Fruit fly (Drosophila melanogaster) whole organism, embryonic: ENCODE results near the gene Oatp30B.
A peak's percentile ranks its signal among the peaks of the same experiment; 100 is the strongest.

Experiments used
- Bgb ChIP-seq: fragments of 200-800 bp; sonication (Bioruptor generic); IDR thresholded peaks from 2 replicates; pipeline ENCODE4 v1.3.6; 2022; ENCODE audit warnings: missing biosample characterization, missing genetic modification characterization; ENCODE audit not compliant: partially characterized antibody
- CG10267 ChIP-seq: fragments of 200-800 bp; sonication (Bioruptor generic); optimal IDR thresholded peaks from 2 replicates; lab custom pipeline; 2018; ENCODE audit warnings: missing biosample characterization, mild to moderate bottlenecking, missing genetic modification characterization, moderate library complexity
- CG10462 ChIP-seq: fragments of 200-800 bp; sonication (Bioruptor generic); optimal IDR thresholded peaks from 2 replicates; lab custom pipeline; 2016; ENCODE audit warnings: missing biosample characterization, missing genetic modification characterization
- CG10654 ChIP-seq: fragments of 200-800 bp; sonication (Bioruptor generic); optimal IDR thresholded peaks from 2 replicates; lab custom pipeline; 2016; ENCODE audit warnings: missing biosample characterization, missing genetic modification characterization
- CG15696 ChIP-seq: fragments of 200-800 bp; sonication (Bioruptor generic); optimal IDR thresholded peaks from 2 replicates; lab custom pipeline; 2019; ENCODE audit warnings: missing biosample characterization, mild to moderate bottlenecking, missing genetic modification characterization, moderate library complexity
- CG17568 ChIP-seq: fragments of 200-800 bp; sonication (Bioruptor generic); optimal IDR thresholded peaks from 2 replicates; lab custom pipeline; 2018; ENCODE audit warnings: missing biosample characterization, mild to moderate bottlenecking, missing genetic modification characterization, moderate library complexity
- CG18764 ChIP-seq: fragments of 200-800 bp; sonication (Bioruptor generic); optimal IDR thresholded peaks from 3 replicates; lab custom pipeline; 2016; ENCODE audit warnings: missing biosample characterization, missing genetic modification characterization
- CG2116 ChIP-seq: fragments of 200-800 bp; sonication (Bioruptor generic); optimal IDR thresholded peaks from 3 replicates; lab custom pipeline; 2018; ENCODE audit warnings: missing biosample characterization, mild to moderate bottlenecking, missing genetic modification characterization
- CG2875 ChIP-seq: fragments of 200-800 bp; sonication (Bioruptor generic); optimal IDR thresholded peaks from 2 replicates; lab custom pipeline; 2017; ENCODE audit warnings: missing biosample characterization, mild to moderate bottlenecking, missing genetic modification characterization, missing genetic modification reagents
- CG31365 ChIP-seq: fragments of 200-800 bp; sonication (Bioruptor generic); optimal IDR thresholded peaks from 2 replicates; lab custom pipeline; 2018; ENCODE audit warnings: missing biosample characterization, mild to moderate bottlenecking, missing genetic modification characterization
- CG3281 ChIP-seq: fragments of 200-800 bp; sonication (Bioruptor generic); optimal IDR thresholded peaks from 3 replicates; lab custom pipeline; 2017; ENCODE audit warnings: missing biosample characterization, mild to moderate bottlenecking, missing genetic modification characterization
- CG34376 ChIP-seq: fragments of 200-800 bp; sonication (Bioruptor generic); optimal IDR thresholded peaks from 2 replicates; lab custom pipeline; 2018; ENCODE audit warnings: missing biosample characterization, mild to moderate bottlenecking, missing genetic modification characterization
- CG34422 ChIP-seq: fragments of 200-800 bp; sonication (Bioruptor generic); IDR thresholded peaks from 3 replicates; pipeline ENCODE4 v1.3.6; 2022; ENCODE audit warnings: missing biosample characterization, missing genetic modification characterization
- CG4707 ChIP-seq: fragments of 200-800 bp; sonication (Bioruptor generic); optimal IDR thresholded peaks from 2 replicates; lab custom pipeline; 2018; ENCODE audit warnings: missing biosample characterization, mild to moderate bottlenecking, missing genetic modification characterization, moderate library complexity
- CG7928 ChIP-seq: fragments of 200-800 bp; sonication (Bioruptor generic); optimal IDR thresholded peaks from 2 replicates; lab custom pipeline; 2017; ENCODE audit warnings: missing biosample characterization, mild to moderate bottlenecking, missing genetic modification characterization
- CG8765 ChIP-seq: fragments of 200-800 bp; sonication (Bioruptor generic); IDR thresholded peaks from 2 replicates; pipeline ENCODE4 v1.3.6; 2022; ENCODE audit warnings: missing biosample characterization, missing genetic modification characterization
- CG9215 ChIP-seq: fragments of 200-800 bp; sonication (Bioruptor generic); IDR thresholded peaks from 2 replicates; pipeline ENCODE4 v1.3.6; 2022; ENCODE audit warnings: missing biosample characterization, missing genetic modification characterization
- Dip3 ChIP-seq: fragments of 200-800 bp; sonication (Bioruptor generic); optimal IDR thresholded peaks from 3 replicates; lab custom pipeline; 2016; ENCODE audit warnings: missing biosample characterization, missing genetic modification characterization
- E2f1 ChIP-seq: fragments of 200-800 bp; sonication (Bioruptor generic); IDR thresholded peaks from 2 replicates; pipeline ENCODE4 v1.3.6; 2022; ENCODE audit warnings: missing biosample characterization, missing genetic modification characterization
- GATAe ChIP-seq: fragments of 200-800 bp; sonication (Bioruptor generic); conservative IDR thresholded peaks from 2 replicates; pipeline ENCODE4 v1.3.6; 2022; ENCODE audit warnings: missing biosample characterization, missing genetic modification characterization
- Gug ChIP-seq: fragments of 200-800 bp; sonication (Bioruptor generic); IDR thresholded peaks from 4 replicates; pipeline ENCODE4 v1.3.6; 2022; ENCODE audit warnings: missing biosample characterization, missing genetic modification characterization
- Hsf ChIP-seq: fragments of 200-800 bp; sonication (Bioruptor generic); optimal IDR thresholded peaks from 3 replicates; lab custom pipeline; 2016; ENCODE audit warnings: missing biosample characterization, missing genetic modification characterization
- MESR4 ChIP-seq: fragments of 200-800 bp; sonication (Bioruptor generic); optimal IDR thresholded peaks from 2 replicates; lab custom pipeline; 2018; ENCODE audit warnings: missing biosample characterization, mild to moderate bottlenecking, missing genetic modification characterization, moderate library complexity
- Med ChIP-seq: fragments of 200-800 bp; sonication (Bioruptor generic); peaks from one replicate; lab custom pipeline; 2016; ENCODE audit warnings: missing biosample characterization, missing genetic modification characterization, mild to moderate bottlenecking, inconsistent platforms, moderate library complexity
- NK7.1 ChIP-seq: fragments of 200-800 bp; sonication (Bioruptor generic); optimal IDR thresholded peaks from 3 replicates; lab custom pipeline; 2016; ENCODE audit warnings: missing biosample characterization, missing genetic modification characterization
- Nf-YB ChIP-seq: fragments of 200-800 bp; sonication (Bioruptor generic); optimal IDR thresholded peaks from 3 replicates; lab custom pipeline; 2019; ENCODE audit warnings: missing biosample characterization, mild to moderate bottlenecking, missing genetic modification characterization, moderate library complexity
- PHDP ChIP-seq: fragments of 200-800 bp; sonication (Bioruptor generic); optimal IDR thresholded peaks from 3 replicates; lab custom pipeline; 2018; ENCODE audit warnings: missing biosample characterization, mild to moderate bottlenecking, missing genetic modification characterization, moderate library complexity
- Sox100B ChIP-seq: fragments of 200-800 bp; sonication (Bioruptor generic); optimal IDR thresholded peaks from 3 replicates; lab custom pipeline; 2018; ENCODE audit warnings: missing biosample characterization, mild to moderate bottlenecking, missing genetic modification characterization
- Vsx1 ChIP-seq: fragments of 200-800 bp; sonication (Bioruptor generic); optimal IDR thresholded peaks from 2 replicates; lab custom pipeline; 2017; ENCODE audit warnings: missing biosample characterization, mild to moderate bottlenecking, missing genetic modification characterization, missing genetic modification reagents
- Xbp1 ChIP-seq: fragments of 200-800 bp; sonication (Bioruptor generic); optimal IDR thresholded peaks from 3 replicates; lab custom pipeline; 2016; ENCODE audit warnings: missing biosample characterization, mild to moderate bottlenecking, missing genetic modification characterization
- bsh ChIP-seq, 2 experiments: fragments of 200-800 bp; sonication (Bioruptor generic); optimal IDR thresholded peaks; 2 replicates each; lab custom pipeline; 2017 to 2018; ENCODE audit warnings: mild to moderate bottlenecking in 2 of 2, missing biosample characterization in 2 of 2, missing genetic modification characterization in 2 of 2, moderate library complexity in 1 of 2
- cwo ChIP-seq: fragments of 200-800 bp; sonication (Bioruptor generic); optimal IDR thresholded peaks from 3 replicates; lab custom pipeline; 2017; ENCODE audit warnings: missing biosample characterization, missing genetic modification characterization, mild to moderate bottlenecking, moderate library complexity, missing genetic modification reagents
- en ChIP-seq: fragments of 200-800 bp; sonication (Bioruptor generic); optimal IDR thresholded peaks from 2 replicates; lab custom pipeline; 2016; ENCODE audit warnings: missing biosample characterization, missing genetic modification characterization
- fd102C ChIP-seq: fragments of 200-800 bp; sonication (Bioruptor generic); optimal IDR thresholded peaks from 2 replicates; lab custom pipeline; 2018; ENCODE audit warnings: missing biosample characterization, mild to moderate bottlenecking, missing genetic modification characterization, moderate library complexity
- kay ChIP-seq: fragments of 200-800 bp; sonication (Bioruptor generic); optimal IDR thresholded peaks from 2 replicates; lab custom pipeline; 2016; ENCODE audit warnings: missing biosample characterization, missing genetic modification characterization
- lmd ChIP-seq: fragments of 200-800 bp; sonication (Bioruptor generic); IDR thresholded peaks from 2 replicates; pipeline ENCODE4 v1.3.6; 2022; ENCODE audit warnings: missing biosample characterization, missing genetic modification characterization
- maf-S ChIP-seq: fragments of 200-800 bp; sonication (Bioruptor generic); optimal IDR thresholded peaks from 2 replicates; lab custom pipeline; 2016; ENCODE audit warnings: missing biosample characterization, missing genetic modification characterization
- mirr ChIP-seq: fragments of 200-800 bp; sonication (Bioruptor generic); optimal IDR thresholded peaks from 3 replicates; lab custom pipeline; 2018; ENCODE audit warnings: missing biosample characterization, mild to moderate bottlenecking, missing genetic modification characterization
- nau ChIP-seq: fragments of 200-800 bp; sonication (Bioruptor generic); optimal IDR thresholded peaks from 3 replicates; lab custom pipeline; 2017; ENCODE audit warnings: missing biosample characterization, mild to moderate bottlenecking, missing genetic modification characterization, missing genetic modification reagents
- otp ChIP-seq: fragments of 200-800 bp; sonication (Bioruptor generic); IDR thresholded peaks from 3 replicates; pipeline ENCODE4, ENCODE4 v1.3.6; 2022; ENCODE audit warnings: missing biosample characterization, missing genetic modification characterization
- pan ChIP-seq, 4 experiments: fragments of >200 bp in 3 of 4; fragments of 200-800 bp in 1 of 4; sonication (Bioruptor generic) in 1 of 4; optimal IDR thresholded peaks in 3 of 4; IDR thresholded peaks in 1 of 4; 2 replicates each; pipeline versions ENCODE4 v1.3.6 to Lab custom; 2017 to 2022; ENCODE audit warnings: missing biosample characterization in 2 of 4, missing genetic modification characterization in 2 of 4, mixed read lengths in 1 of 4
- sc ChIP-seq, 3 experiments: fragments of >200 bp in 2 of 3; fragments of 200-800 bp in 1 of 3; sonication (Bioruptor generic) in 1 of 3; optimal IDR thresholded peaks; 2 replicates in 2 of 3; 3 replicates in 1 of 3; lab custom pipeline; 2017; ENCODE audit warnings: mild to moderate bottlenecking in 1 of 3, missing biosample characterization in 1 of 3, missing genetic modification characterization in 1 of 3, missing genetic modification reagents in 1 of 3
- scrt ChIP-seq: fragments of 200-800 bp; sonication (Bioruptor generic); optimal IDR thresholded peaks from 2 replicates; lab custom pipeline; 2018; ENCODE audit warnings: missing biosample characterization, mild to moderate bottlenecking, missing genetic modification characterization, moderate library complexity
- seq ChIP-seq: fragments of 200-800 bp; sonication (Bioruptor generic); IDR thresholded peaks from 2 replicates; pipeline ENCODE4 v1.3.6; 2022; ENCODE audit warnings: missing biosample characterization, missing genetic modification characterization
- sisA ChIP-seq: fragments of 200-800 bp; sonication (Bioruptor generic); IDR thresholded peaks from 2 replicates; pipeline ENCODE4 v1.3.6; 2022; ENCODE audit warnings: missing biosample characterization, missing genetic modification characterization
- stc ChIP-seq: fragments of 200-800 bp; sonication (Bioruptor generic); IDR thresholded peaks from 2 replicates; pipeline ENCODE4 v1.3.6; 2022; ENCODE audit warnings: missing biosample characterization, missing genetic modification characterization
- tgo ChIP-seq: fragments of 200-800 bp; sonication (Bioruptor generic); IDR thresholded peaks from 3 replicates; pipeline ENCODE4 v1.3.6; 2022; ENCODE audit warnings: missing biosample characterization, missing genetic modification characterization
- unpg ChIP-seq: fragments of 200-800 bp; sonication (Bioruptor generic); optimal IDR thresholded peaks from 3 replicates; lab custom pipeline; 2018; ENCODE audit warnings: missing biosample characterization, mild to moderate bottlenecking, missing genetic modification characterization, moderate library complexity
- zen ChIP-seq: fragments of 200-800 bp; sonication (Bioruptor generic); optimal IDR thresholded peaks from 3 replicates; lab custom pipeline; 2018; ENCODE audit warnings: missing biosample characterization, mild to moderate bottlenecking, missing genetic modification characterization, moderate library complexity

Oatp30B gene

DNA sequence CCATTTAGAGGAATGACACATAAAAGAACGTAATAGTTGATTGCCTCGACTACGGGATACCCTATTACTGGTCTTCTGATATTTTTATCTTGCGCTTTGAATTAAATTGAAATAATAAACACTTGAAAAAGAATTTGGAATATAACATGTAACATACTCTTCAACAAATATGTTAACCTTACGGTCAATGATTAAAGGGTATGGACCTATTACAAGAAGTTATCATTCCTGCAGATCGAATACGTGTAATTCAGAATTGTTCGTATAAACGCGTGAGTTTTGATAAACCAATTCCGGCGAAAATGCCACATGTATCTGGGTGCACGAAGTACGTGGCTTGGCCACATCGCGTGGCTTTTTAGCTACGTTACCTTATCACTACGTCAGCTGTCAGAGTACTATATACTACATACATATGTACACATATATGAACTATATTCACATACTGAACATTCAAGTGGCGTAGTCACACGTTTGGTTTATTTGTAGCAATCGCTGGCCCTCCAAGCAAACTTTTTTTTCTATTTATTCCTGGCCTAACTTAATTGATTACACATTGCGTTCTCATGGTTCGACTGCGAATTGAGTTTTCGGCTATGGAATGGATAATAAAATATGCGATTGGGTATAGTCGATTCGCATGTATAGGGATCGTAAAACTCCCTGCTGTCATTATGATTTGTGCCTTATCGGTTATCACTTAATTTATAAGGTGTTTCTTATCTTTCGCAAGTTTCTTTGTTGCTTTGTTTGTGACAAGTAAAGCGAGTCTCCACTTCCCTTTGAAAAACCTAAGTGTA is 22.6 kb upstream of the Oatp30B start (continued):
- TF ChIP-seq kay (GFP tag; lab: Kevin White, UChicago) (peak; percentile 83), tgo (GFP tag; lab: Robert Waterston, UW) (peak; percentile 75), otp (peak; percentile 53; the same call in 1 of the 3 replicates), CG4707 (no peak), Gug (GFP tag; lab: Robert Waterston, UW) (peak; percentile 42; the same call in 1 of the 4 replicates), maf-S (GFP tag; lab: Kevin White, UChicago) (peak; percentile 58), seq (GFP tag; lab: Robert Waterston, UW) (0 out of 2 replicates have a peak, but pooled peaks have one; percentile 40), Bgb (GFP tag; lab: Robert Waterston, UW) (no peak), nau (GFP tag; lab: Kevin White, UChicago) (peak; percentile 18), CG2875 (GFP tag; lab: Kevin White, UChicago) (no peak), cwo (GFP tag; lab: Kevin White, UChicago) (peak; percentile 88), fd102C (GFP tag; lab: Kevin White, UChicago) (no peak), sc (optimal IDR thresholded peaks at IDR 0.05; lab: Kevin White, UChicago) (no peak), sc (GFP tag; optimal IDR thresholded peaks at IDR 0.05; lab: Kevin White, UChicago) (peak; percentile 24), CG10654 (peak; percentile 64), en (peak; percentile 56), Xbp1 (peak; percentile 51), NK7.1 (GFP tag; lab: Kevin White, UChicago) (peak; percentile 41), Dip3 (GFP tag; lab: Kevin White, UChicago) (peak; percentile 72), zen (peak; percentile 27), Vsx1 (GFP tag; lab: Kevin White, UChicago) (no peak), GATAe (no peak; the same call in none of the 2 replicates), CG7928 (no peak), Nf-YB (peak; percentile 27), CG8765 (GFP tag; lab: Robert Waterston, UW) (no peak), scrt (GFP tag; lab: Kevin White, UChicago) (peak; percentile 20), CG34422 (GFP tag; lab: Robert Waterston, UW) (peak; percentile 62; the same call in 1 of the 3 replicates), stc (GFP tag; lab: Robert Waterston, UW) (peak; percentile 71), sisA (GFP tag; lab: Robert Waterston, UW) (peak; percentile 34), Sox100B (GFP tag; lab: Kevin White, UChicago) (peak; percentile 49), E2f1 (GFP tag; lab: Robert Waterston, UW) (peak; percentile 63), pan (optimal IDR thresholded peaks at IDR 0.05; lab: Kevin White, UChicago) (no peak), pan (GFP tag; optimal IDR thresholded peaks at IDR 0.05 in 1 of 2, IDR thresholded peaks at IDR 0.05 in 1 of 2) (peak in 1 of 2 experiments; percentile 79), Hsf (peak; percentile 63), unpg (peak; percentile 46), PHDP (peak; percentile 57), CG18764 (GFP tag; lab: Kevin White, UChicago) (peak; percentile 27), CG3281 (peak; percentile 74)

DNA sequence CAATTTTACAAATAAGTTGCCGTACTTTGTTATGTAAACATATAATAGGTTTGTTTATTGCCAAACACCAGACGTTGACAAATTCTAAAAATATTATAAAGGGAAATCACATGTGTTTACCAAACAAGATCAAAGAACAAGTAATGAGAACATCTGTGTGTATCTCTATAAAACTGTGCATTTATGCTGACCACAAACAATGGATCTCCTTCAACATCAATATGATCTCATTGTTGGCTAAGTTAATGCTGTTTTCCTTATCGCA is 22.1 kb upstream of the Oatp30B start:
- no peak for TF ChIP-seq CG31365 (tag; lab: Kevin White, UChicago)
- TF ChIP-seq CG17568, result peak; percentile 37
- TF ChIP-seq CG15696 (tag; lab: Kevin White, UChicago), result no peak
- TF ChIP-seq CG10462 (GFP tag; lab: Kevin White, UChicago), result no peak
- TF ChIP-seq CG2116 (GFP tag; lab: Kevin White, UChicago), result peak; percentile 5
- TF ChIP-seq CG34376 (GFP tag; lab: Kevin White, UChicago), result no peak
- peak in 1 of 2 experiments; percentile 27 for TF ChIP-seq bsh (GFP tag; optimal IDR thresholded peaks at IDR 0.05; lab: Kevin White, UChicago)
- TF ChIP-seq CG9215 (GFP tag; lab: Robert Waterston, UW), result no peak
- peak; percentile 12 for TF ChIP-seq Med
- TF ChIP-seq mirr (GFP tag; lab: Kevin White, UChicago), result no peak
- no peak for TF ChIP-seq sc (optimal IDR thresholded peaks at IDR 0.05; lab: Kevin White, UChicago)
- TF ChIP-seq sc (GFP tag; optimal IDR thresholded peaks at IDR 0.05; lab: Kevin White, UChicago), result peak; percentile 20
- TF ChIP-seq lmd (GFP tag; lab: Robert Waterston, UW), result no peak
- TF ChIP-seq CG3281, result peak; percentile 0
- TF ChIP-seq MESR4 (GFP tag; lab: Kevin White, UChicago), result no peak
- no peak for TF ChIP-seq CG10267 (tag; lab: Kevin White, UChicago)
